Worm (Caenorhabditis elegans) whole organism, L3 larva: ENCODE data around the gene T24E12.3.

Experiments used
- ceh-82 ChIP-seq: fragments of 150-350 bp; optimal IDR thresholded peaks from 2 replicates; lab custom pipeline; 2014; ENCODE audit warnings: missing biosample characterization, missing genetic modification characterization
- ceh-9 ChIP-seq: sonication (generic microtip); optimal IDR thresholded peaks from 2 replicates; lab custom pipeline; 2018; ENCODE audit warnings: missing biosample characterization, missing genetic modification characterization
- fkh-10 ChIP-seq: sonication (generic microtip); optimal IDR thresholded peaks from 2 replicates; lab custom pipeline; 2017; ENCODE audit warnings: missing biosample characterization, missing genetic modification reagents, missing genetic modification characterization
- fos-1 ChIP-seq: fragments of 150-350 bp; optimal IDR thresholded peaks from 2 replicates; lab custom pipeline; 2014; ENCODE audit warnings: missing biosample characterization, missing genetic modification characterization
- hmg-11 ChIP-seq: sonication (generic microtip); optimal IDR thresholded peaks from 2 replicates; lab custom pipeline; 2016; ENCODE audit warnings: missing genetic modification characterization, missing compliant biosample characterization
- lin-15B ChIP-seq: fragments of 150-350 bp; optimal IDR thresholded peaks from 2 replicates; lab custom pipeline; 2014; ENCODE audit warnings: missing biosample characterization, missing genetic modification characterization
- nfya-1 ChIP-seq: sonication (generic microtip); optimal IDR thresholded peaks from 2 replicates; lab custom pipeline; 2017; ENCODE audit warnings: missing genetic modification characterization, mild to moderate bottlenecking, missing compliant biosample characterization, antibody characterized with exemption, moderate library complexity; ENCODE audit not compliant: insufficient read depth
- nhr-11 ChIP-seq: fragments of 150-350 bp; optimal IDR thresholded peaks from 2 replicates; lab custom pipeline; 2014; ENCODE audit warnings: missing biosample characterization, missing genetic modification characterization
- nhr-12 ChIP-seq: fragments of 150-350 bp; optimal IDR thresholded peaks from 2 replicates; lab custom pipeline; 2014; ENCODE audit warnings: missing biosample characterization, missing genetic modification characterization
- nhr-23 ChIP-seq: fragments of 150-350 bp; optimal IDR thresholded peaks from 2 replicates; lab custom pipeline; 2014; ENCODE audit warnings: missing biosample characterization, missing genetic modification reagents, missing genetic modification characterization
- nhr-76 ChIP-seq: fragments of 150-350 bp; sonication (generic microtip); optimal IDR thresholded peaks from 5 replicates; lab custom pipeline; 2014; ENCODE audit warnings: missing biosample characterization, missing genetic modification characterization
- sea-2 ChIP-seq: fragments of 150-350 bp; sonication (generic microtip); optimal IDR thresholded peaks from 4 replicates; lab custom pipeline; 2014; ENCODE audit warnings: missing biosample characterization, missing genetic modification reagents, missing genetic modification characterization
- unc-62 ChIP-seq: fragments of 150-350 bp; sonication (generic microtip); optimal IDR thresholded peaks from 4 replicates; lab custom pipeline; 2014; ENCODE audit warnings: missing biosample characterization, missing genetic modification reagents, missing genetic modification characterization
- ztf-4 ChIP-seq: fragments of 150-350 bp; optimal IDR thresholded peaks from 2 replicates; lab custom pipeline; 2014; ENCODE audit warnings: missing biosample characterization, missing genetic modification characterization

ce11 chrII:3779463-3779862 is 3.6 kb downstream of the T24E12.3 start, which contains the start of gene T24E12.11:
- TF ChIP-seq ceh-9 (tag; lab: Kevin White, UChicago), result no peak
- TF ChIP-seq nhr-76 (tag; lab: Kevin White, UChicago), result no peak
- TF ChIP-seq nhr-11 (tag; lab: Kevin White, UChicago), result no peak
- no peak for TF ChIP-seq nhr-12
- no peak for TF ChIP-seq nfya-1 (tag; lab: Kevin White, UChicago)
- TF ChIP-seq unc-62, result no peak
- TF ChIP-seq nhr-23, result no peak
- TF ChIP-seq ceh-82 (tag; lab: Kevin White, UChicago), result no peak
- TF ChIP-seq fos-1, result no peak
- no peak for TF ChIP-seq hmg-11 (tag; lab: Kevin White, UChicago)
- TF ChIP-seq fkh-10 (GFP tag; lab: Kevin White, UChicago), result no peak
- TF ChIP-seq sea-2 (GFP tag; lab: Kevin White, UChicago), result no peak
- TF ChIP-seq lin-15B (tag; lab: Kevin White, UChicago), result no peak
- no peak for TF ChIP-seq ztf-4 (tag; lab: Kevin White, UChicago)
